Fruit fly (Drosophila melanogaster) whole organism, pupa: Measurements from ENCODE around the gene sage.

Experiments used
- CG15710 ChIP-seq: fragments of 200-800 bp; sonication (Bioruptor generic); optimal IDR thresholded peaks from 2 replicates; lab custom pipeline; 2018; ENCODE audit warnings: missing biosample characterization, mild to moderate bottlenecking, missing genetic modification characterization, moderate library complexity
- CG4496 ChIP-seq: fragments of 200-800 bp; sonication (Bioruptor generic); IDR thresholded peaks from 3 replicates; pipeline ENCODE4 v1.3.6; 2022; ENCODE audit warnings: missing biosample characterization, missing genetic modification characterization
- CG9948 ChIP-seq: fragments of 200-800 bp; sonication (Bioruptor generic); optimal IDR thresholded peaks from 2 replicates; lab custom pipeline; 2018; ENCODE audit warnings: missing biosample characterization, mild to moderate bottlenecking, missing genetic modification characterization, moderate library complexity
- EcR ChIP-seq: fragments of 200-800 bp; sonication (Bioruptor generic); optimal IDR thresholded peaks from 3 replicates; lab custom pipeline; 2019; ENCODE audit warnings: missing biosample characterization, missing genetic modification characterization, mild to moderate bottlenecking, moderate library complexity, missing genetic modification reagents
- Pif1A ChIP-seq: fragments of 200-800 bp; sonication (Bioruptor generic); optimal IDR thresholded peaks from 3 replicates; lab custom pipeline; 2016; ENCODE audit warnings: missing biosample characterization, missing genetic modification characterization
- Pif1B ChIP-seq: fragments of 200-800 bp; sonication (Bioruptor generic); optimal IDR thresholded peaks from 3 replicates; lab custom pipeline; 2016; ENCODE audit warnings: missing biosample characterization, missing genetic modification characterization
- Snoo ChIP-seq: fragments of 200-800 bp; sonication (Bioruptor generic); optimal IDR thresholded peaks from 3 replicates; lab custom pipeline; 2017; ENCODE audit warnings: missing biosample characterization, mild to moderate bottlenecking, missing genetic modification characterization, inconsistent platforms
- gl ChIP-seq: fragments of 200-800 bp; sonication (Bioruptor generic); optimal IDR thresholded peaks from 2 replicates; lab custom pipeline; 2018; ENCODE audit warnings: missing biosample characterization, mild to moderate bottlenecking, missing genetic modification characterization

- TF ChIP-seq CG4496 (peak; percentile 58; the same call in 1 of the 3 replicates), Pif1B (peak; percentile 48), CG15710 (tag; lab: Kevin White, UChicago) (peak; percentile 38), EcR (GFP tag; lab: Kevin White, UChicago) (no peak), CG9948 (tag; lab: Kevin White, UChicago) (peak; percentile 52), Pif1A (GFP tag; lab: Kevin White, UChicago) (peak; percentile 54), gl (tag; lab: Kevin White, UChicago) (no peak), Snoo (tag; lab: Kevin White, UChicago) (peak; percentile 42)
These were observed 33.8 kb downstream of the sage start for dm6 chr3R:9229996-9230601.
